Fruit fly (Drosophila melanogaster) whole organism, adult: ENCODE data around the gene CG14839.

Experiments used
- CG11617 ChIP-seq: fragments of 200-800 bp; sonication (Bioruptor generic); optimal IDR thresholded peaks from 2 replicates; lab custom pipeline; 2017; ENCODE audit warnings: mild to moderate bottlenecking, missing biosample characterization, missing genetic modification reagents, missing genetic modification characterization
- CG12768 ChIP-seq: fragments of 200-800 bp; sonication (Bioruptor generic); optimal IDR thresholded peaks from 2 replicates; lab custom pipeline; 2017; ENCODE audit warnings: missing biosample characterization, missing genetic modification characterization, mild to moderate bottlenecking, moderate library complexity, missing genetic modification reagents
- CG14711 ChIP-seq: fragments of 200-800 bp; sonication (Bioruptor generic); optimal IDR thresholded peaks from 2 replicates; lab custom pipeline; 2018; ENCODE audit warnings: missing biosample characterization, mild to moderate bottlenecking, missing genetic modification characterization, moderate library complexity
- CG1620 ChIP-seq: fragments of 200-800 bp; sonication (Bioruptor generic); optimal IDR thresholded peaks from 2 replicates; lab custom pipeline; 2016; ENCODE audit warnings: missing biosample characterization, missing genetic modification characterization
- CG33017 ChIP-seq: fragments of 200-800 bp; sonication (Bioruptor generic); optimal IDR thresholded peaks from 2 replicates; lab custom pipeline; 2018; ENCODE audit warnings: missing biosample characterization, mild to moderate bottlenecking, missing genetic modification characterization, moderate library complexity
- CG5204 ChIP-seq: fragments of 200-800 bp; sonication (Bioruptor generic); optimal IDR thresholded peaks from 2 replicates; lab custom pipeline; 2016; ENCODE audit warnings: missing biosample characterization, missing genetic modification characterization
- CG7045 ChIP-seq: fragments of 200-800 bp; sonication (Bioruptor generic); optimal IDR thresholded peaks from 2 replicates; lab custom pipeline; 2017; ENCODE audit warnings: missing biosample characterization, mild to moderate bottlenecking, missing genetic modification characterization
- CG7101 ChIP-seq: fragments of 200-800 bp; sonication (Bioruptor generic); optimal IDR thresholded peaks from 2 replicates; lab custom pipeline; 2018; ENCODE audit warnings: missing biosample characterization, mild to moderate bottlenecking, missing genetic modification characterization, moderate library complexity
- Clk ChIP-seq: fragments of 200-800 bp; sonication (Bioruptor generic); optimal IDR thresholded peaks from 2 replicates; lab custom pipeline; 2017; ENCODE audit warnings: missing biosample characterization, missing genetic modification characterization
- Crg-1 ChIP-seq: fragments of 200-800 bp; sonication (Bioruptor generic); optimal IDR thresholded peaks from 2 replicates; lab custom pipeline; 2016; ENCODE audit warnings: missing biosample characterization, missing genetic modification characterization
- Hr96 ChIP-seq: fragments of 200-800 bp; sonication (Bioruptor generic); optimal IDR thresholded peaks from 2 replicates; lab custom pipeline; 2016; ENCODE audit warnings: missing biosample characterization, missing genetic modification characterization
- Mnt ChIP-seq: fragments of 200-800 bp; sonication (Bioruptor generic); optimal IDR thresholded peaks from 2 replicates; lab custom pipeline; 2016; ENCODE audit warnings: missing biosample characterization, mild to moderate bottlenecking, missing genetic modification characterization
- bab1 ChIP-seq: fragments of 200-800 bp; sonication (Bioruptor generic); optimal IDR thresholded peaks from 3 replicates; lab custom pipeline; 2019; ENCODE audit warnings: missing biosample characterization, mild to moderate bottlenecking, missing genetic modification characterization, moderate library complexity
- cic ChIP-seq: fragments of 200-800 bp; sonication (Bioruptor generic); optimal IDR thresholded peaks from 2 replicates; lab custom pipeline; 2017; ENCODE audit warnings: missing biosample characterization, mild to moderate bottlenecking, missing genetic modification characterization, moderate library complexity
- cnc ChIP-seq, 2 experiments: fragments of >200 bp; optimal IDR thresholded peaks; 2 replicates each; lab custom pipeline; 2017
- kay ChIP-seq: fragments of 200-800 bp; sonication (Bioruptor generic); peaks from one replicate; lab custom pipeline; 2016; ENCODE audit warnings: missing biosample characterization, missing genetic modification characterization, borderline replicate concordance
- ovo ChIP-seq: fragments of 200-800 bp; sonication (Bioruptor generic); optimal IDR thresholded peaks from 2 replicates; lab custom pipeline; 2016; ENCODE audit warnings: missing biosample characterization, missing genetic modification characterization
- pad ChIP-seq: fragments of 200-800 bp; sonication (Bioruptor generic); optimal IDR thresholded peaks from 3 replicates; lab custom pipeline; 2017; ENCODE audit warnings: missing biosample characterization, missing genetic modification characterization, mild to moderate bottlenecking, moderate library complexity, missing genetic modification reagents
- tj ChIP-seq: fragments of 200-800 bp; sonication (Bioruptor generic); optimal IDR thresholded peaks from 3 replicates; lab custom pipeline; 2017; ENCODE audit warnings: missing biosample characterization, mild to moderate bottlenecking, missing genetic modification characterization, moderate library complexity
- toe ChIP-seq: fragments of 200-800 bp; sonication (Bioruptor generic); optimal IDR thresholded peaks from 2 replicates; lab custom pipeline; 2016; ENCODE audit warnings: missing biosample characterization, missing genetic modification characterization

Gene CG14839

dm6 chr3R:14277894-14278522, 15.8 kb downstream of the CG14839 start:
- TF ChIP-seq pad (GFP tag; lab: Kevin White, UChicago) (no peak), toe (GFP tag; lab: Kevin White, UChicago) (peak; percentile 32), ovo (no peak), CG14711 (tag; lab: Kevin White, UChicago) (peak; percentile 65), cnc (optimal IDR thresholded peaks at IDR 0.05; lab: Kevin White, UChicago) (no peak), Clk (GFP tag; lab: Kevin White, UChicago) (peak; percentile 41), CG7045 (GFP tag; lab: Kevin White, UChicago) (peak; percentile 71), CG11617 (GFP tag; lab: Kevin White, UChicago) (peak; percentile 1), Crg-1 (GFP tag; lab: Kevin White, UChicago) (no peak), CG5204 (peak; percentile 36), cic (GFP tag; lab: Kevin White, UChicago) (no peak), CG33017 (tag; lab: Kevin White, UChicago) (peak; percentile 80), CG12768 (GFP tag; lab: Kevin White, UChicago) (peak; percentile 42), CG1620 (GFP tag; lab: Kevin White, UChicago) (no peak), tj (GFP tag; lab: Kevin White, UChicago) (no peak), Mnt (GFP tag; lab: Kevin White, UChicago) (no peak), bab1 (GFP tag; lab: Kevin White, UChicago) (no peak), kay (peak; percentile 64), Hr96 (no peak), CG7101 (tag; lab: Kevin White, UChicago) (peak; percentile 60)

DNA sequence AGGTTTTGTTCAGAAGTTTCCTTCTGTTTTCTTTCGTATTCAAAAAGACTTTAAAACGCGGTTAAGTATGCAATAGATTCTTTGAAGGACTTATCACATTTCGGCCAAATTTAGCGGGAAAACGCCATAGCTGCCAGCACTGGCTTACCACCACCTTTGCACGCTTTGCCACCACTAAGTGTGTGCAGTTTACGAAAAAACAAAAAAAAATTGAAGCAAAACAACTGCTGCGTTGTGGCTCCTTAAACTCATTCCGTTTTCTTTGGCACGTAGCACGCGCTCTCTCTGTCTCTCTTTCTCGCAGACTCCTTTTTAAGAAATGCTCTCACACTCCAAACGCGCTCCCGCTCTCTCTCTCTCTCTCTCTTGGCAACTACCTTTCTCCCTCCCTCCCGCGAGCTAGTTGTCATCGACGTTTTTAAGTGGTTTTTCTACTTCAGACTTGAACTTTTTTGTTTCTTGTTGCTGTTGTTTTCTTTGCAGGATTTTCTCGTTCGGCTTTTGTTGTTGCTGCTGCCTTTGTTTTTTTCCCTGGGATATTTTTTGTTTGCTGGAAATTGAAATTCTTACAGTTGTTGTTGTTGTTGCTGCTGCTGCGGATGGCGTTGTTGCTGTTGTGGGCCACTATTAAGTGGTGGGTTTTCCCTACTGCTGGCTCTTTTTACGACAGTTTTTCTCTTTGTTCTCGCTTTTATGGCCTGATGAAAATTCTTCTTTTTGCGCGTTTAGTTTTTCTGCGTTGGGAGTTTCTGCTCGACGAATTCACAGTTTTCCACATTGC, 16.5 kb downstream of the CG14839 start:
- TF ChIP-seq toe (GFP tag; lab: Kevin White, UChicago) (no peak), ovo (no peak), cic (GFP tag; lab: Kevin White, UChicago) (no peak), CG33017 (tag; lab: Kevin White, UChicago) (no peak), CG7045 (GFP tag; lab: Kevin White, UChicago) (no peak), Hr96 (no peak), Crg-1 (GFP tag; lab: Kevin White, UChicago) (no peak), CG11617 (GFP tag; lab: Kevin White, UChicago) (no peak), tj (GFP tag; lab: Kevin White, UChicago) (no peak), CG1620 (GFP tag; lab: Kevin White, UChicago) (no peak), CG14711 (tag; lab: Kevin White, UChicago) (no peak), bab1 (GFP tag; lab: Kevin White, UChicago) (no peak), pad (GFP tag; lab: Kevin White, UChicago) (no peak), Mnt (GFP tag; lab: Kevin White, UChicago) (no peak), kay (no peak), Clk (GFP tag; lab: Kevin White, UChicago) (no peak), CG7101 (tag; lab: Kevin White, UChicago) (no peak), CG5204 (no peak), cnc (optimal IDR thresholded peaks at IDR 0.05; lab: Kevin White, UChicago) (no peak)

- no peak for TF ChIP-seq cic (GFP tag; lab: Kevin White, UChicago)
- no peak for TF ChIP-seq CG7045 (GFP tag; lab: Kevin White, UChicago)
- no peak for TF ChIP-seq pad (GFP tag; lab: Kevin White, UChicago)
- TF ChIP-seq Clk (GFP tag; lab: Kevin White, UChicago), result no peak
- no peak for TF ChIP-seq bab1 (GFP tag; lab: Kevin White, UChicago)
- TF ChIP-seq CG7101 (tag; lab: Kevin White, UChicago), result no peak
- TF ChIP-seq kay, result no peak
- no peak for TF ChIP-seq toe (GFP tag; lab: Kevin White, UChicago)
- TF ChIP-seq tj (GFP tag; lab: Kevin White, UChicago), result no peak
- no peak for TF ChIP-seq CG5204
Observed at dm6 chr3R:14279311-14279998, 17.3 kb downstream of the CG14839 start.

DNA sequence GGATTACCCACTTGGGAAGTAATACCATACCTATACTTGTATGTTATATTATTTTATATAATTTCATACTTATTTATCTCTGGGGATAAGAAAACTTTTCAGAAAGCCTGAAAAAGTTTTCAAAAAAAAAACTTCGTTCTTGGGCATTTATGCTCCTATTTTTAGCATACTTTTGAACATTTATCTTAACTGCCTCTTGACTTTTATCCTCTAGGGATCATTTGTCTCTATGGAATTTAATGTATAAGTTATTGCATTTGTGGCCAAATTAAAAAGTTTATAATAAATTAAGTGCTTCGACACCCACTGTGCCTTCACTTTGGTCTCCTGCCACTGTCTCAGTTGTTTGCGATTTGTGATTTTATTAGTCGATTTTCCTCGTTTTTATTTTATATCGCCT, 18.1 kb downstream of the CG14839 start:
- TF ChIP-seq tj (GFP tag; lab: Kevin White, UChicago) (no peak), Crg-1 (GFP tag; lab: Kevin White, UChicago) (no peak), CG12768 (GFP tag; lab: Kevin White, UChicago) (no peak), CG14711 (tag; lab: Kevin White, UChicago) (no peak), Hr96 (no peak), CG5204 (no peak), toe (GFP tag; lab: Kevin White, UChicago) (no peak), ovo (no peak), Clk (GFP tag; lab: Kevin White, UChicago) (no peak), kay (no peak), cic (GFP tag; lab: Kevin White, UChicago) (no peak), CG33017 (tag; lab: Kevin White, UChicago) (no peak), CG7045 (GFP tag; lab: Kevin White, UChicago) (no peak), bab1 (GFP tag; lab: Kevin White, UChicago) (no peak), Mnt (GFP tag; lab: Kevin White, UChicago) (no peak), CG1620 (GFP tag; lab: Kevin White, UChicago) (no peak)
